Fruit fly (Drosophila melanogaster): Measurements from ENCODE around the gene CG14380.

- TF ChIP-seq Mnt (GFP tag; optimal IDR thresholded peaks at IDR 0.05), result no peak
- TF ChIP-seq kay (GFP tag; ENCODE audit: borderline replicate concordance), result no peak
- TF ChIP-seq Crg-1 (GFP tag; optimal IDR thresholded peaks at IDR 0.05), result no peak
Observed at dm6 chr3R:13221820-13222219, 33.5 kb downstream of the CG14380 start.
